Worm (Caenorhabditis elegans) whole organism, L1 larva: ENCODE results near the gene sco-1.
A peak's percentile ranks its signal among the peaks of the same experiment; 100 is the strongest.

Experiments
- C04F5.9 ChIP-seq: sonication (generic microtip); optimal IDR thresholded peaks from 2 replicates; lab custom pipeline; 2016; ENCODE audit warnings: missing genetic modification characterization, missing compliant biosample characterization
- C34B4.2 ChIP-seq: sonication (generic microtip); optimal IDR thresholded peaks from 2 replicates; lab custom pipeline; 2017; ENCODE audit warnings: mild to moderate bottlenecking, missing genetic modification characterization, missing compliant biosample characterization
- F16B12.6 ChIP-seq: fragments of 150-350 bp; optimal IDR thresholded peaks from 2 replicates; lab custom pipeline; 2014; ENCODE audit warnings: missing biosample characterization, missing genetic modification characterization
- aly-2 ChIP-seq: fragments of 150-350 bp; optimal IDR thresholded peaks from 2 replicates; lab custom pipeline; 2014; ENCODE audit warnings: missing biosample characterization, missing genetic modification characterization
- ceh-8 ChIP-seq: fragments of 200-800 bp; sonication (Bioruptor generic); optimal IDR thresholded peaks from 2 replicates; lab custom pipeline; 2018; ENCODE audit warnings: mild to moderate bottlenecking, missing genetic modification characterization, moderate library complexity, missing compliant biosample characterization
- ceh-88 ChIP-seq: fragments of 200-800 bp; sonication (Bioruptor generic); IDR thresholded peaks from 2 replicates; pipeline ENCODE4 v1.3.6; 2022; ENCODE audit warnings: missing genetic modification characterization, missing compliant biosample characterization
- dpl-1 ChIP-seq, 3 experiments: fragments of 150-350 bp in 2 of 3; sonication (generic microtip) in 1 of 3; optimal IDR thresholded peaks; 2 replicates each; lab custom pipeline; 2014 to 2017; ENCODE audit warnings: missing biosample characterization in 3 of 3, missing genetic modification characterization in 3 of 3, missing genetic modification reagents in 3 of 3
- dsc-1 ChIP-seq: sonication (generic microtip); optimal IDR thresholded peaks from 2 replicates; lab custom pipeline; 2016; ENCODE audit warnings: mild to moderate bottlenecking, missing genetic modification characterization, missing compliant biosample characterization
- efl-1 ChIP-seq, 4 experiments: fragments of 150-350 bp; optimal IDR thresholded peaks in 3 of 4; peaks in 1 of 4; 1 replicate in 1 of 4; 2 replicates in 3 of 4; lab custom pipeline; 2014; ENCODE audit warnings: missing biosample characterization in 2 of 4, missing genetic modification characterization in 2 of 4, missing genetic modification reagents in 2 of 4
- efl-3 ChIP-seq: fragments of 200-800 bp; sonication (Bioruptor generic); optimal IDR thresholded peaks from 2 replicates; lab custom pipeline; 2018; ENCODE audit warnings: mild to moderate bottlenecking, missing genetic modification characterization, missing compliant biosample characterization
- elt-2 ChIP-seq: sonication (generic microtip); optimal IDR thresholded peaks from 2 replicates; lab custom pipeline; 2016; ENCODE audit warnings: missing genetic modification characterization, mild to moderate bottlenecking, inconsistent platforms, missing compliant biosample characterization, missing genetic modification reagents
- elt-3 ChIP-seq, 6 experiments: fragments of 150-350 bp in 1 of 6; sonication (generic microtip); optimal IDR thresholded peaks; 2 replicates each; lab custom pipeline; 2017 to 2018; ENCODE audit warnings: missing biosample characterization in 6 of 6, missing genetic modification characterization in 6 of 6, inconsistent platforms in 1 of 6
- fkh-10 ChIP-seq: sonication (generic microtip); optimal IDR thresholded peaks from 2 replicates; lab custom pipeline; 2017; ENCODE audit warnings: missing biosample characterization, missing genetic modification reagents, missing genetic modification characterization
- grh-1 ChIP-seq: fragments of 200-800 bp; sonication (Bioruptor generic); IDR thresholded peaks from 2 replicates; pipeline ENCODE4 v1.3.6; 2022; ENCODE audit warnings: missing genetic modification reagents, missing genetic modification characterization, missing compliant biosample characterization
- hlh-17 ChIP-seq: fragments of 200-800 bp; sonication (Bioruptor generic); optimal IDR thresholded peaks from 2 replicates; lab custom pipeline; 2018; ENCODE audit warnings: missing genetic modification characterization, mild to moderate bottlenecking, missing compliant biosample characterization, moderate library complexity, borderline replicate concordance
- irx-1 ChIP-seq: sonication (generic microtip); optimal IDR thresholded peaks from 2 replicates; lab custom pipeline; 2016; ENCODE audit warnings: missing genetic modification characterization, missing compliant biosample characterization
- isw-1 ChIP-seq: fragments of 200-800 bp; sonication (Bioruptor generic); IDR thresholded peaks from 2 replicates; pipeline ENCODE4 v1.3.6; 2022; ENCODE audit warnings: missing genetic modification characterization, missing compliant biosample characterization
- jun-1 ChIP-seq: fragments of 150-350 bp; optimal IDR thresholded peaks from 2 replicates; lab custom pipeline; 2014; ENCODE audit warnings: missing biosample characterization, missing genetic modification reagents, missing genetic modification characterization
- lin-13 ChIP-seq: fragments of 150-350 bp; optimal IDR thresholded peaks from 2 replicates; lab custom pipeline; 2014; ENCODE audit warnings: missing biosample characterization, missing genetic modification reagents, missing genetic modification characterization
- lin-14 ChIP-seq: fragments of 200-800 bp; sonication (Bioruptor generic); optimal IDR thresholded peaks from 2 replicates; lab custom pipeline; 2018; ENCODE audit warnings: mild to moderate bottlenecking, missing genetic modification characterization, moderate library complexity, missing compliant biosample characterization
- lsy-2 ChIP-seq, 2 experiments: fragments of 150-350 bp; optimal IDR thresholded peaks; 2 replicates each; lab custom pipeline; 2014; ENCODE audit warnings: missing biosample characterization in 2 of 2, missing genetic modification characterization in 2 of 2
- mab-9 ChIP-seq: fragments of 200-800 bp; sonication (Bioruptor generic); IDR thresholded peaks from 2 replicates; pipeline ENCODE4 v1.3.6; 2022; ENCODE audit warnings: missing genetic modification reagents, missing genetic modification characterization, missing compliant biosample characterization
- mdl-1 ChIP-seq, 2 experiments: fragments of 150-350 bp; optimal IDR thresholded peaks; 2 replicates each; lab custom pipeline; 2014 to 2017; ENCODE audit warnings: missing biosample characterization in 2 of 2, missing genetic modification characterization in 2 of 2, inconsistent platforms in 1 of 2
- nhr-11 ChIP-seq: fragments of 150-350 bp; optimal IDR thresholded peaks from 2 replicates; lab custom pipeline; 2014; ENCODE audit warnings: missing biosample characterization, missing genetic modification characterization
- nhr-19 ChIP-seq: fragments of 200-800 bp; sonication (Bioruptor generic); conservative IDR thresholded peaks from 2 replicates; pipeline ENCODE4 v1.3.6; 2022; ENCODE audit warnings: missing genetic modification characterization, missing compliant biosample characterization
- nhr-237 ChIP-seq: fragments of 150-350 bp; optimal IDR thresholded peaks from 2 replicates; lab custom pipeline; 2014; ENCODE audit warnings: missing biosample characterization, missing genetic modification characterization
- nhr-28 ChIP-seq: fragments of 150-350 bp; optimal IDR thresholded peaks from 2 replicates; lab custom pipeline; 2014; ENCODE audit warnings: missing biosample characterization, missing genetic modification characterization
- nhr-76 ChIP-seq: sonication (generic microtip); optimal IDR thresholded peaks from 2 replicates; lab custom pipeline; 2017; ENCODE audit warnings: missing biosample characterization, missing genetic modification characterization
- nhr-84 ChIP-seq: sonication (generic microtip); optimal IDR thresholded peaks from 2 replicates; lab custom pipeline; 2017; ENCODE audit warnings: missing biosample characterization, missing genetic modification characterization
- nhr-85 ChIP-seq: sonication (generic microtip); peaks from one replicate; lab custom pipeline; 2016; ENCODE audit warnings: missing genetic modification characterization, inconsistent platforms, missing compliant biosample characterization
- pqm-1 ChIP-seq: sonication (generic microtip); optimal IDR thresholded peaks from 3 replicates; lab custom pipeline; 2017; ENCODE audit warnings: missing biosample characterization, missing genetic modification characterization
- rnt-1 ChIP-seq: sonication (generic microtip); optimal IDR thresholded peaks from 2 replicates; lab custom pipeline; 2016; ENCODE audit warnings: mild to moderate bottlenecking, missing genetic modification characterization, moderate library complexity, missing compliant biosample characterization
- skn-1 ChIP-seq: fragments of 150-350 bp; optimal IDR thresholded peaks from 2 replicates; lab custom pipeline; 2014; ENCODE audit warnings: missing biosample characterization, missing genetic modification characterization
- snpc-4 ChIP-seq: fragments of 150-350 bp; optimal IDR thresholded peaks from 2 replicates; lab custom pipeline; 2014; ENCODE audit warnings: missing biosample characterization, missing genetic modification characterization
- snu-23 ChIP-seq: sonication (generic microtip); optimal IDR thresholded peaks from 2 replicates; lab custom pipeline; 2016; ENCODE audit warnings: missing genetic modification characterization, missing compliant biosample characterization
- sox-4 ChIP-seq: sonication (generic microtip); optimal IDR thresholded peaks from 2 replicates; lab custom pipeline; 2016; ENCODE audit warnings: missing genetic modification characterization, missing compliant biosample characterization
- sptf-1 ChIP-seq: fragments of 150-350 bp; optimal IDR thresholded peaks from 2 replicates; lab custom pipeline; 2014; ENCODE audit warnings: missing biosample characterization, missing genetic modification characterization
- swsn-7 ChIP-seq: sonication (generic microtip); optimal IDR thresholded peaks from 2 replicates; lab custom pipeline; 2016; ENCODE audit warnings: missing genetic modification characterization, missing compliant biosample characterization
- tbx-2 ChIP-seq: sonication (generic microtip); optimal IDR thresholded peaks from 2 replicates; lab custom pipeline; 2016; ENCODE audit warnings: missing genetic modification characterization, missing compliant biosample characterization
- zag-1 ChIP-seq: fragments of 150-350 bp; optimal IDR thresholded peaks from 2 replicates; lab custom pipeline; 2014; ENCODE audit warnings: missing biosample characterization, missing genetic modification characterization

Gene sco-1

ce11 chrII:4324061-4324460 lies 24.6 kb downstream of the sco-1 start, which contains the start of gene mog-2:
TSS of gene mog-2 (plus strand) at chrII:4324361.
- TF ChIP-seq dsc-1 (tag; lab: Kevin White, UChicago) (no peak), isw-1 (GFP tag; lab: Robert Waterston, UW) (no peak), nhr-76 (no peak), efl-3 (GFP tag; lab: Kevin White, UChicago) (no peak), efl-1 (optimal IDR thresholded peaks at IDR 0.05; lab: Kevin White, UChicago) (no peak), efl-1 (GFP tag; optimal IDR thresholded peaks at IDR 0.05 in 1 of 2; lab: Kevin White, UChicago) (peak in 1 of 2 experiments; percentile 21), nhr-19 (GFP tag; lab: Robert Waterston, UW) (no peak), snu-23 (GFP tag; lab: Kevin White, UChicago) (no peak)

ce11 chrII:4326420-4326819 lies 27.0 kb downstream of the sco-1 start, which contains the start of gene pfd-2:
TSS of gene pfd-2 (plus strand) at chrII:4326720.
- no peak for TF ChIP-seq ceh-88 (GFP tag; lab: Robert Waterston, UW)
- TF ChIP-seq C04F5.9 (tag; lab: Kevin White, UChicago), result no peak
- TF ChIP-seq fkh-10, result no peak
- TF ChIP-seq lsy-2 (tag; optimal IDR thresholded peaks at IDR 0.05; lab: Kevin White, UChicago), result no peak
- no peak for TF ChIP-seq elt-3 (tag; optimal IDR thresholded peaks at IDR 0.05; lab: Kevin White, UChicago)
- TF ChIP-seq hlh-17 (GFP tag; lab: Kevin White, UChicago), result no peak
- no peak for TF ChIP-seq swsn-7 (tag; lab: Kevin White, UChicago)
- no peak for TF ChIP-seq nhr-237
- no peak for TF ChIP-seq grh-1
- no peak for TF ChIP-seq nhr-28
- no peak for TF ChIP-seq nhr-85 (tag; lab: Kevin White, UChicago)
- TF ChIP-seq nhr-11 (tag; lab: Kevin White, UChicago), result no peak
- no peak for TF ChIP-seq mdl-1 (tag; optimal IDR thresholded peaks at IDR 0.05; lab: Kevin White, UChicago)
- no peak for TF ChIP-seq irx-1 (tag; lab: Kevin White, UChicago)
- TF ChIP-seq aly-2 (tag; lab: Kevin White, UChicago), result no peak
- TF ChIP-seq tbx-2, result no peak
- TF ChIP-seq skn-1 (tag; lab: Kevin White, UChicago), result no peak
- TF ChIP-seq F16B12.6, result no peak
- TF ChIP-seq jun-1 (tag; lab: Kevin White, UChicago), result no peak

- TF ChIP-seq sptf-1 (tag; lab: Kevin White, UChicago) (no peak), zag-1 (tag; lab: Kevin White, UChicago) (no peak), rnt-1 (tag; lab: Kevin White, UChicago) (no peak), pqm-1 (tag; lab: Kevin White, UChicago) (no peak), jun-1 (tag; lab: Kevin White, UChicago) (no peak), snpc-4 (tag; lab: Kevin White, UChicago) (no peak), lin-13 (GFP tag; lab: Kevin White, UChicago) (no peak), snu-23 (GFP tag; lab: Kevin White, UChicago) (no peak), elt-2 (tag; lab: Kevin White, UChicago) (no peak)
- TF ChIP-seq, all 84 proteins: peak for 0
Observed at ce11 chrII:4328716-4329115, 29.3 kb downstream of the sco-1 start, which contains the start of gene H20J04.4. TSS of gene H20J04.4 (plus strand) at chrII:4329016.

ce11 chrII:4334448-4334847 lies 35.0 kb downstream of the sco-1 start, which contains the start of gene madf-3:
TSS of gene madf-3 (plus strand) at chrII:4334748.
- TF ChIP-seq dpl-1 (GFP tag; optimal IDR thresholded peaks at IDR 0.05; lab: Kevin White, UChicago) (no peak), nhr-19 (GFP tag; lab: Robert Waterston, UW) (no peak), isw-1 (GFP tag; lab: Robert Waterston, UW) (no peak), lin-14 (GFP tag; lab: Kevin White, UChicago) (no peak), mab-9 (GFP tag; lab: Robert Waterston, UW) (no peak), nhr-84 (no peak), lin-13 (GFP tag; lab: Kevin White, UChicago) (no peak), C34B4.2 (tag; lab: Kevin White, UChicago) (no peak), ceh-8 (GFP tag; lab: Kevin White, UChicago) (no peak), aly-2 (tag; lab: Kevin White, UChicago) (no peak), sox-4 (tag; lab: Kevin White, UChicago) (no peak), nhr-11 (tag; lab: Kevin White, UChicago) (no peak), irx-1 (tag; lab: Kevin White, UChicago) (no peak)
